Fruit fly (Drosophila melanogaster): ENCODE results near the gene CG3769.

The CG3769 gene

dm6 chr2L:9464455-9465063 lies 29.4 kb downstream of the CG3769 start (continued):
- 0 out of 3 replicates have a peak, but pooled peaks have one; percentile 10 for TF ChIP-seq CG7963 (GFP tag; IDR thresholded peaks at IDR 0.05; ENCODE audit: partially characterized antibody)
- peak; percentile 2 for TF ChIP-seq NfI (GFP tag; optimal IDR thresholded peaks at IDR 0.05)
- peak; percentile 43 for TF ChIP-seq CG4424 (GFP tag; optimal IDR thresholded peaks at IDR 0.05)
- no peak for TF ChIP-seq usp (GFP tag; optimal IDR thresholded peaks at IDR 0.05)
- 0 out of 2 replicates have a peak, but pooled peaks have one; percentile 36 for TF ChIP-seq Scr (GFP tag; IDR thresholded peaks at IDR 0.05; ENCODE audit: partially characterized antibody)
- peak; percentile 16 for TF ChIP-seq CG10267 (tag; optimal IDR thresholded peaks at IDR 0.05)
- TF ChIP-seq zen (tag; optimal IDR thresholded peaks at IDR 0.05), result peak; percentile 16
- no peak for TF ChIP-seq D19A (tag; optimal IDR thresholded peaks at IDR 0.05)
- no peak for TF ChIP-seq dmrt99B (tag; optimal IDR thresholded peaks at IDR 0.05)
- TF ChIP-seq tll (GFP tag; optimal IDR thresholded peaks at IDR 0.05), result no peak
- peak; percentile 6 for TF ChIP-seq trem (tag; optimal IDR thresholded peaks at IDR 0.05)
- peak; percentile 39; the same call in 1 of the 3 replicates for TF ChIP-seq CG6791 (GFP tag; IDR thresholded peaks at IDR 0.05; ENCODE audit: partially characterized antibody)
- no peak for TF ChIP-seq hth (optimal IDR thresholded peaks at IDR 0.05)
- TF ChIP-seq klu (GFP tag; IDR thresholded peaks at IDR 0.05), result no peak
- 0 out of 3 replicates have a peak, but pooled peaks have one; percentile 17 for TF ChIP-seq ci (GFP tag; IDR thresholded peaks at IDR 0.05)
- TF ChIP-seq kni (GFP tag; optimal IDR thresholded peaks at IDR 0.05), result peak; percentile 41
- peak; percentile 90 for TF ChIP-seq CTCF (GFP tag; optimal IDR thresholded peaks at IDR 0.05)
- peak; percentile 82; the same call in 2 of the 3 replicates for TF ChIP-seq CG2199 (GFP tag; IDR thresholded peaks at IDR 0.05)
- TF ChIP-seq ro (GFP tag; IDR thresholded peaks at IDR 0.05), result no peak
- TF ChIP-seq CG1647 (GFP tag; optimal IDR thresholded peaks at IDR 0.05), result no peak
- TF ChIP-seq fu2 (GFP tag; optimal IDR thresholded peaks at IDR 0.05), result no peak
- no peak for TF ChIP-seq CG10147 (GFP tag; optimal IDR thresholded peaks at IDR 0.05)
- TF ChIP-seq lov (optimal IDR thresholded peaks at IDR 0.05), result no peak
- peak; percentile 12; the same call in 1 of the 3 replicates for TF ChIP-seq lov (GFP tag; IDR thresholded peaks at IDR 0.05)
- peak; percentile 5 for TF ChIP-seq HHEX (GFP tag; optimal IDR thresholded peaks at IDR 0.05)
- TF ChIP-seq MBD-R2 (GFP tag; IDR thresholded peaks at IDR 0.05), result no peak
- no peak for TF ChIP-seq CG34376 (GFP tag; optimal IDR thresholded peaks at IDR 0.05)
- peak; percentile 35; the same call in 1 of the 2 replicates for TF ChIP-seq CG32532 (GFP tag; IDR thresholded peaks at IDR 0.05)

dm6 chr2L:9467392-9467791 lies 32.2 kb downstream of the CG3769 start:
- TF ChIP-seq CG14050 (GFP tag; IDR thresholded peaks at IDR 0.05) (no peak), Hr39 (optimal IDR thresholded peaks at IDR 0.05) (peak; percentile 96)
